Fruit fly (Drosophila melanogaster) whole organism, embryonic: ENCODE results near the gene Vti1a.
A peak's percentile ranks its signal among the peaks of the same experiment; 100 is the strongest.

ENCODE experiments used
- Blimp-1 ChIP-seq: fragments of 200-800 bp; sonication (Bioruptor generic); optimal IDR thresholded peaks from 3 replicates; lab custom pipeline; 2018; ENCODE audit warnings: missing biosample characterization, missing genetic modification characterization, mild to moderate bottlenecking, moderate library complexity, missing genetic modification reagents
- CG10267 ChIP-seq: fragments of 200-800 bp; sonication (Bioruptor generic); optimal IDR thresholded peaks from 2 replicates; lab custom pipeline; 2018; ENCODE audit warnings: missing biosample characterization, mild to moderate bottlenecking, missing genetic modification characterization, moderate library complexity
- CG10274 ChIP-seq: fragments of 200-800 bp; sonication (Bioruptor generic); optimal IDR thresholded peaks from 3 replicates; lab custom pipeline; 2017; ENCODE audit warnings: missing biosample characterization, mild to moderate bottlenecking, missing genetic modification characterization
- CG10366 ChIP-seq: fragments of 200-800 bp; sonication (Bioruptor generic); IDR thresholded peaks from 2 replicates; pipeline ENCODE4 v1.3.6; 2022; ENCODE audit warnings: missing biosample characterization, missing genetic modification characterization
- CG10959 ChIP-seq: fragments of 200-800 bp; sonication (Bioruptor generic); IDR thresholded peaks from 2 replicates; pipeline ENCODE4 v1.3.6; 2022; ENCODE audit warnings: missing biosample characterization, missing genetic modification characterization
- CG11504 ChIP-seq: fragments of 200-800 bp; sonication (Bioruptor generic); optimal IDR thresholded peaks from 3 replicates; lab custom pipeline; 2019; ENCODE audit warnings: missing biosample characterization, mild to moderate bottlenecking, missing genetic modification characterization, moderate library complexity
- CG11560 ChIP-seq: fragments of 200-800 bp; sonication (Bioruptor generic); IDR thresholded peaks from 3 replicates; pipeline ENCODE4 v1.3.6; 2022; ENCODE audit warnings: missing biosample characterization, missing genetic modification characterization
- CG13894 ChIP-seq: fragments of 200-800 bp; sonication (Bioruptor generic); optimal IDR thresholded peaks from 3 replicates; lab custom pipeline; 2018; ENCODE audit warnings: missing biosample characterization, mild to moderate bottlenecking, missing genetic modification characterization, moderate library complexity
- CG15696 ChIP-seq: fragments of 200-800 bp; sonication (Bioruptor generic); optimal IDR thresholded peaks from 2 replicates; lab custom pipeline; 2019; ENCODE audit warnings: missing biosample characterization, mild to moderate bottlenecking, missing genetic modification characterization, moderate library complexity
- CG17361 ChIP-seq: fragments of 200-800 bp; sonication (Bioruptor generic); IDR thresholded peaks from 3 replicates; pipeline ENCODE4 v1.3.6; 2022; ENCODE audit warnings: missing biosample characterization, missing genetic modification characterization
- CG17829 ChIP-seq: fragments of 200-800 bp; optimal IDR thresholded peaks from 2 replicates; lab custom pipeline; 2019; ENCODE audit warnings: missing biosample characterization, mild to moderate bottlenecking, missing genetic modification characterization, moderate library complexity
- CG18262 ChIP-seq: fragments of 200-800 bp; optimal IDR thresholded peaks from 3 replicates; lab custom pipeline; 2019; ENCODE audit warnings: missing biosample characterization, mild to moderate bottlenecking, missing genetic modification characterization, moderate library complexity
- CG18599 ChIP-seq: fragments of 200-800 bp; sonication (Bioruptor generic); optimal IDR thresholded peaks from 3 replicates; lab custom pipeline; 2017; ENCODE audit warnings: missing biosample characterization, missing genetic modification characterization, mild to moderate bottlenecking, moderate library complexity, missing genetic modification reagents
- CG2199 ChIP-seq: fragments of 200-800 bp; sonication (Bioruptor generic); IDR thresholded peaks from 3 replicates; pipeline ENCODE4 v1.3.6; 2022; ENCODE audit warnings: missing biosample characterization, missing genetic modification characterization
- CG2712 ChIP-seq: fragments of 200-800 bp; optimal IDR thresholded peaks from 3 replicates; lab custom pipeline; 2019; ENCODE audit warnings: missing biosample characterization, mild to moderate bottlenecking, missing genetic modification characterization, moderate library complexity
- CG31441 ChIP-seq: fragments of 200-800 bp; sonication (Bioruptor generic); IDR thresholded peaks from 2 replicates; pipeline ENCODE4 v1.3.6; 2022; ENCODE audit warnings: missing biosample characterization, missing genetic modification characterization
- CG3163 ChIP-seq: fragments of 200-800 bp; sonication (Bioruptor generic); optimal IDR thresholded peaks from 3 replicates; lab custom pipeline; 2016; ENCODE audit warnings: missing biosample characterization, missing genetic modification characterization
- CG33557 ChIP-seq: fragments of 200-800 bp; sonication (Bioruptor generic); optimal IDR thresholded peaks from 2 replicates; lab custom pipeline; 2019; ENCODE audit warnings: missing biosample characterization, mild to moderate bottlenecking, missing genetic modification characterization, moderate library complexity
- CG42726 ChIP-seq: fragments of 200-800 bp; sonication (Bioruptor generic); IDR thresholded peaks from 2 replicates; pipeline ENCODE4 v1.3.6; 2022; ENCODE audit warnings: missing biosample characterization, missing genetic modification characterization; ENCODE audit not compliant: partially characterized antibody
- CG8290 ChIP-seq, 3 experiments: fragments of 200-800 bp; sonication (Bioruptor generic); optimal IDR thresholded peaks; 2 replicates each; lab custom pipeline; 2016 to 2019; ENCODE audit warnings: missing biosample characterization in 3 of 3, missing genetic modification characterization in 3 of 3, mild to moderate bottlenecking in 2 of 3, moderate library complexity in 1 of 3
- CG9215 ChIP-seq: fragments of 200-800 bp; sonication (Bioruptor generic); IDR thresholded peaks from 2 replicates; pipeline ENCODE4 v1.3.6; 2022; ENCODE audit warnings: missing biosample characterization, missing genetic modification characterization
- CG9817 ChIP-seq: fragments of 200-800 bp; sonication (Bioruptor generic); optimal IDR thresholded peaks from 2 replicates; lab custom pipeline; 2018; ENCODE audit warnings: missing biosample characterization, mild to moderate bottlenecking, missing genetic modification characterization, moderate library complexity
- CHES-1-like ChIP-seq: fragments of 200-800 bp; sonication (Bioruptor generic); optimal IDR thresholded peaks from 2 replicates; lab custom pipeline; 2016; ENCODE audit warnings: missing biosample characterization, missing genetic modification characterization
- D19A ChIP-seq: fragments of 200-800 bp; optimal IDR thresholded peaks from 3 replicates; lab custom pipeline; 2019; ENCODE audit warnings: missing biosample characterization, mild to moderate bottlenecking, missing genetic modification characterization, moderate library complexity
- Doc3 ChIP-seq: fragments of 200-800 bp; sonication (Bioruptor generic); IDR thresholded peaks from 3 replicates; pipeline ENCODE4 v1.3.6; 2022; ENCODE audit warnings: missing biosample characterization, missing genetic modification characterization; ENCODE audit not compliant: partially characterized antibody
- NK7.1 ChIP-seq: fragments of 200-800 bp; sonication (Bioruptor generic); optimal IDR thresholded peaks from 3 replicates; lab custom pipeline; 2016; ENCODE audit warnings: missing biosample characterization, missing genetic modification characterization
- Nf-YC ChIP-seq: fragments of 200-800 bp; optimal IDR thresholded peaks from 3 replicates; lab custom pipeline; 2019; ENCODE audit warnings: missing biosample characterization, mild to moderate bottlenecking, missing genetic modification characterization, moderate library complexity
- Ptx1 ChIP-seq: fragments of 200-800 bp; sonication (Bioruptor generic); IDR thresholded peaks from 2 replicates; pipeline ENCODE4 v1.3.6; 2022; ENCODE audit warnings: missing biosample characterization, missing genetic modification characterization
- Rfx ChIP-seq: fragments of 200-800 bp; sonication (Bioruptor generic); IDR thresholded peaks from 2 replicates; pipeline ENCODE4 v1.3.6; 2022; ENCODE audit warnings: missing biosample characterization, missing genetic modification characterization
- aop ChIP-seq: fragments of 200-800 bp; sonication (Bioruptor generic); IDR thresholded peaks from 2 replicates; pipeline ENCODE4 v1.3.6; 2022; ENCODE audit warnings: missing biosample characterization, missing genetic modification characterization
- bab2 ChIP-seq: fragments of 200-800 bp; sonication (Bioruptor generic); optimal IDR thresholded peaks from 2 replicates; lab custom pipeline; 2016; ENCODE audit warnings: missing biosample characterization, missing genetic modification characterization
- bowl ChIP-seq: fragments of 200-800 bp; sonication (Bioruptor generic); IDR thresholded peaks from 2 replicates; pipeline ENCODE4 v1.3.6; 2022; ENCODE audit warnings: missing biosample characterization, missing genetic modification characterization
- btn ChIP-seq: fragments of 200-800 bp; sonication (Bioruptor generic); optimal IDR thresholded peaks from 2 replicates; lab custom pipeline; 2016; ENCODE audit warnings: missing biosample characterization, missing genetic modification characterization
- dmrt99B ChIP-seq: fragments of 200-800 bp; sonication (Bioruptor generic); optimal IDR thresholded peaks from 2 replicates; lab custom pipeline; 2018; ENCODE audit warnings: missing biosample characterization, mild to moderate bottlenecking, missing genetic modification characterization, moderate library complexity
- en ChIP-seq: fragments of 200-800 bp; sonication (Bioruptor generic); optimal IDR thresholded peaks from 2 replicates; lab custom pipeline; 2016; ENCODE audit warnings: missing biosample characterization, missing genetic modification characterization
- fu2 ChIP-seq: fragments of 200-800 bp; sonication (Bioruptor generic); optimal IDR thresholded peaks from 2 replicates; lab custom pipeline; 2016; ENCODE audit warnings: missing biosample characterization, missing genetic modification characterization
- nom ChIP-seq: fragments of 200-800 bp; sonication (Bioruptor generic); optimal IDR thresholded peaks from 2 replicates; lab custom pipeline; 2017; ENCODE audit warnings: missing biosample characterization, missing genetic modification characterization, mild to moderate bottlenecking, moderate library complexity, missing genetic modification reagents
- oc ChIP-seq: fragments of 200-800 bp; sonication (Bioruptor generic); optimal IDR thresholded peaks from 2 replicates; lab custom pipeline; 2018; ENCODE audit warnings: missing biosample characterization, mild to moderate bottlenecking, missing genetic modification characterization, moderate library complexity
- pros ChIP-seq: fragments of 200-800 bp; sonication (Bioruptor generic); optimal IDR thresholded peaks from 3 replicates; lab custom pipeline; 2019; ENCODE audit warnings: missing biosample characterization, mild to moderate bottlenecking, missing genetic modification characterization, moderate library complexity
- psq ChIP-seq: fragments of 200-800 bp; sonication (Bioruptor generic); optimal IDR thresholded peaks from 2 replicates; lab custom pipeline; 2017; ENCODE audit warnings: missing biosample characterization, missing genetic modification characterization
- pum ChIP-seq: fragments of 200-800 bp; sonication (Bioruptor generic); optimal IDR thresholded peaks from 2 replicates; lab custom pipeline; 2016; ENCODE audit warnings: missing biosample characterization, missing genetic modification characterization
- run ChIP-seq: fragments of 200-800 bp; sonication (Bioruptor generic); optimal IDR thresholded peaks from 3 replicates; lab custom pipeline; 2018; ENCODE audit warnings: missing biosample characterization, mild to moderate bottlenecking, missing genetic modification characterization
- sens ChIP-seq: fragments of 200-800 bp; sonication (Bioruptor generic); peaks from one replicate; lab custom pipeline; 2016; ENCODE audit warnings: missing biosample characterization, missing genetic modification characterization
- slp2 ChIP-seq: fragments of 200-800 bp; sonication (Bioruptor generic); optimal IDR thresholded peaks from 2 replicates; lab custom pipeline; 2016; ENCODE audit warnings: missing biosample characterization, missing genetic modification characterization
- sqz ChIP-seq: fragments of 200-800 bp; sonication (Bioruptor generic); optimal IDR thresholded peaks from 3 replicates; lab custom pipeline; 2018; ENCODE audit warnings: missing biosample characterization, mild to moderate bottlenecking, missing genetic modification characterization
- tio ChIP-seq: fragments of 200-800 bp; sonication (Bioruptor generic); optimal IDR thresholded peaks from 2 replicates; lab custom pipeline; 2017; ENCODE audit warnings: missing biosample characterization, missing genetic modification characterization, inconsistent platforms
- trh ChIP-seq: fragments of 200-800 bp; sonication (Bioruptor generic); optimal IDR thresholded peaks from 2 replicates; lab custom pipeline; 2016; ENCODE audit warnings: missing biosample characterization, missing genetic modification characterization
- vvl ChIP-seq: fragments of 200-800 bp; sonication (Bioruptor generic); IDR thresholded peaks from 2 replicates; pipeline ENCODE4 v1.3.6; 2022; ENCODE audit warnings: missing biosample characterization, missing genetic modification characterization
- z ChIP-seq: fragments of 200-800 bp; sonication (Bioruptor generic); IDR thresholded peaks from 3 replicates; pipeline ENCODE4 v1.3.6; 2022; ENCODE audit warnings: missing biosample characterization, missing genetic modification characterization
- zf30C ChIP-seq: fragments of 200-800 bp; sonication (Bioruptor generic); optimal IDR thresholded peaks from 3 replicates; lab custom pipeline; 2018; ENCODE audit warnings: missing biosample characterization, mild to moderate bottlenecking, missing genetic modification characterization

Vti1a gene

dm6 chr3L:721026-721425 lies 28.3 kb upstream of the Vti1a start (continued):
- TF ChIP-seq CG2712 (tag; lab: Kevin White, UChicago) (peak; percentile 55), pum (peak; percentile 14), oc (peak; percentile 51), CG10274 (no peak), NK7.1 (no peak), fu2 (GFP tag; lab: Kevin White, UChicago) (no peak), CG42726 (GFP tag; lab: Robert Waterston, UW) (no peak), CG18599 (no peak), Doc3 (no peak), btn (GFP tag; lab: Kevin White, UChicago) (no peak), CG9215 (no peak), CG18262 (tag; lab: Kevin White, UChicago) (peak; percentile 59), nom (GFP tag; lab: Kevin White, UChicago) (no peak), psq (GFP tag; lab: Kevin White, UChicago) (no peak), Rfx (no peak), bowl (GFP tag; lab: Robert Waterston, UW) (no peak), CG8290 (GFP tag; optimal IDR thresholded peaks at IDR 0.05; lab: Kevin White, UChicago) (peak; percentile 6), CG8290 (tag; optimal IDR thresholded peaks at IDR 0.05; lab: Kevin White, UChicago) (no peak), CG10959 (GFP tag; lab: Robert Waterston, UW) (no peak), run (tag; lab: Kevin White, UChicago) (no peak), CG11560 (no peak), bab2 (GFP tag; lab: Kevin White, UChicago) (no peak), Nf-YC (tag; lab: Kevin White, UChicago) (no peak), CHES-1-like (GFP tag; lab: Kevin White, UChicago) (no peak), CG15696 (tag; lab: Kevin White, UChicago) (no peak), vvl (GFP tag; lab: Robert Waterston, UW) (peak; percentile 64), CG3163 (GFP tag; lab: Kevin White, UChicago) (no peak), tio (GFP tag; lab: Kevin White, UChicago) (no peak), slp2 (GFP tag; lab: Kevin White, UChicago) (peak; percentile 19), aop (no peak), CG13894 (tag; lab: Kevin White, UChicago) (no peak)

- TF ChIP-seq en (GFP tag; lab: Kevin White, UChicago) (no peak), sens (GFP tag; lab: Kevin White, UChicago) (peak; percentile 58), CG2199 (GFP tag; lab: Robert Waterston, UW) (0 out of 3 replicates have a peak, but pooled peaks have one; percentile 16)
Measured at dm6 chr3L:718378-718777, 25.7 kb upstream of the Vti1a start.

- TF ChIP-seq Ptx1 (GFP tag; lab: Robert Waterston, UW) (no peak), CG11504 (tag; lab: Kevin White, UChicago) (peak; percentile 21), CG15696 (tag; lab: Kevin White, UChicago) (peak; percentile 17), CG18262 (tag; lab: Kevin White, UChicago) (peak; percentile 65), D19A (tag; lab: Kevin White, UChicago) (peak; percentile 5), CG10366 (no peak), trh (GFP tag; lab: Kevin White, UChicago) (no peak), CG33557 (GFP tag; lab: Kevin White, UChicago) (peak; percentile 15), zf30C (GFP tag; lab: Kevin White, UChicago) (peak; percentile 46), pros (GFP tag; lab: Kevin White, UChicago) (peak; percentile 74), z (no peak), CG10267 (tag; lab: Kevin White, UChicago) (peak; percentile 40), CG2712 (tag; lab: Kevin White, UChicago) (peak; percentile 43), CG9817 (no peak), sqz (GFP tag; lab: Kevin White, UChicago) (peak; percentile 47), dmrt99B (peak; percentile 14), Blimp-1 (GFP tag; lab: Kevin White, UChicago) (peak; percentile 23), CG17829 (tag; lab: Kevin White, UChicago) (peak; percentile 31), CG17361 (0 out of 3 replicates have a peak, but pooled peaks have one; percentile 17), CG31441 (peak; percentile 42; the same call in 1 of the 2 replicates)
Measured at dm6 chr3L:716078-716477, 23.4 kb upstream of the Vti1a start.
